Worm (Caenorhabditis elegans) whole organism, midembryonic: Measurements from ENCODE around the gene vha-12.

Source experiments
- T22C8.4 ChIP-seq: fragments of 200-800 bp; sonication (Bioruptor generic); IDR thresholded peaks from 2 replicates; pipeline ENCODE4 v1.3.6; 2022; ENCODE audit warnings: missing genetic modification characterization, missing compliant biosample characterization
- cog-1 ChIP-seq: sonication (generic microtip); optimal IDR thresholded peaks from 2 replicates; lab custom pipeline; 2016; ENCODE audit warnings: missing genetic modification characterization, missing compliant biosample characterization
- flt-1 ChIP-seq: fragments of 200-800 bp; sonication (Bioruptor generic); IDR thresholded peaks from 2 replicates; pipeline ENCODE4 v1.3.6; 2022; ENCODE audit warnings: missing genetic modification characterization, missing compliant biosample characterization
- klf-2 ChIP-seq: fragments of 200-800 bp; sonication (Bioruptor generic); conservative IDR thresholded peaks from 2 replicates; pipeline ENCODE4 v1.3.6; 2022; ENCODE audit warnings: missing genetic modification reagents, missing genetic modification characterization, missing compliant biosample characterization
- med-1 ChIP-seq: sonication (generic microtip); optimal IDR thresholded peaks from 2 replicates; lab custom pipeline; 2017; ENCODE audit warnings: missing genetic modification characterization, mild to moderate bottlenecking, missing compliant biosample characterization, antibody characterized with exemption, missing genetic modification reagents; ENCODE audit not compliant: insufficient read depth
- ref-1 ChIP-seq: fragments of 200-800 bp; sonication (Bioruptor generic); conservative IDR thresholded peaks from 2 replicates; pipeline ENCODE4 v1.3.6; 2022; ENCODE audit warnings: missing genetic modification reagents, missing genetic modification characterization, missing compliant biosample characterization
- tab-1 ChIP-seq: fragments of 200-800 bp; sonication (Bioruptor generic); IDR thresholded peaks from 2 replicates; pipeline ENCODE4 v1.3.6; 2022; ENCODE audit warnings: missing genetic modification characterization, missing compliant biosample characterization
- ztf-29 ChIP-seq: fragments of 200-800 bp; sonication (Bioruptor generic); IDR thresholded peaks from 2 replicates; pipeline ENCODE4 v1.3.6; 2022; ENCODE audit warnings: missing genetic modification reagents, missing genetic modification characterization, missing compliant biosample characterization

- TF ChIP-seq ref-1 (GFP tag; lab: Robert Waterston, UW) (no peak), cog-1 (tag; lab: Kevin White, UChicago) (no peak), ztf-29 (GFP tag; lab: Robert Waterston, UW) (no peak), flt-1 (no peak), klf-2 (no peak), T22C8.4 (GFP tag; lab: Robert Waterston, UW) (no peak), tab-1 (GFP tag; lab: Robert Waterston, UW) (no peak), med-1 (GFP tag; lab: Kevin White, UChicago) (no peak)
Measured at ce11 chrX:4148449-4149031, 42.4 kb upstream of the vha-12 start.
